Fruit fly (Drosophila melanogaster) whole organism, embryonic: ENCODE results near the gene eloF.

Source experiments
- Atf-2 ChIP-seq: fragments of 200-800 bp; sonication (Bioruptor generic); optimal IDR thresholded peaks from 2 replicates; lab custom pipeline; 2016; ENCODE audit warnings: missing biosample characterization, missing genetic modification characterization
- Bdp1 ChIP-seq: fragments of 200-800 bp; sonication (Bioruptor generic); optimal IDR thresholded peaks from 3 replicates; lab custom pipeline; 2016; ENCODE audit warnings: missing biosample characterization, missing genetic modification characterization
- C15 ChIP-seq: fragments of 200-800 bp; sonication (Bioruptor generic); IDR thresholded peaks from 3 replicates; pipeline ENCODE4 v1.3.6; 2022; ENCODE audit warnings: missing biosample characterization, missing genetic modification characterization
- CG11085 ChIP-seq: fragments of 200-800 bp; sonication (Bioruptor generic); IDR thresholded peaks from 2 replicates; pipeline ENCODE4 v1.3.6; 2022; ENCODE audit warnings: missing biosample characterization, missing genetic modification characterization
- CG11560 ChIP-seq: fragments of 200-800 bp; sonication (Bioruptor generic); IDR thresholded peaks from 3 replicates; pipeline ENCODE4 v1.3.6; 2022; ENCODE audit warnings: missing biosample characterization, missing genetic modification characterization
- CG13296 ChIP-seq: fragments of 200-800 bp; sonication (Bioruptor generic); optimal IDR thresholded peaks from 3 replicates; lab custom pipeline; 2018; ENCODE audit warnings: missing biosample characterization, mild to moderate bottlenecking, missing genetic modification characterization
- CG14667 ChIP-seq: fragments of 200-800 bp; sonication (Bioruptor generic); IDR thresholded peaks from 2 replicates; pipeline ENCODE4 v1.3.6; 2022; ENCODE audit warnings: missing biosample characterization, missing genetic modification characterization
- CG1603 ChIP-seq: fragments of 200-800 bp; sonication (Bioruptor generic); optimal IDR thresholded peaks from 2 replicates; lab custom pipeline; 2019; ENCODE audit warnings: missing biosample characterization, mild to moderate bottlenecking, missing genetic modification characterization, moderate library complexity
- CG16813 ChIP-seq: fragments of 200-800 bp; sonication (Bioruptor generic); IDR thresholded peaks from 3 replicates; pipeline ENCODE4 v1.3.6; 2022; ENCODE audit warnings: missing biosample characterization, missing genetic modification characterization; ENCODE audit not compliant: partially characterized antibody
- CG18011 ChIP-seq: fragments of 200-800 bp; sonication (Bioruptor generic); optimal IDR thresholded peaks from 2 replicates; lab custom pipeline; 2017; ENCODE audit warnings: missing biosample characterization, missing genetic modification characterization, mild to moderate bottlenecking, moderate library complexity, missing genotype
- CG3065 ChIP-seq: fragments of 200-800 bp; sonication (Bioruptor generic); optimal IDR thresholded peaks from 2 replicates; lab custom pipeline; 2016; ENCODE audit warnings: missing biosample characterization, missing genetic modification characterization
- CG34422 ChIP-seq: fragments of 200-800 bp; sonication (Bioruptor generic); IDR thresholded peaks from 3 replicates; pipeline ENCODE4 v1.3.6; 2022; ENCODE audit warnings: missing biosample characterization, missing genetic modification characterization
- CG5245 ChIP-seq: fragments of 200-800 bp; sonication (Bioruptor generic); optimal IDR thresholded peaks from 3 replicates; lab custom pipeline; 2016; ENCODE audit warnings: missing biosample characterization, missing genetic modification characterization
- CG6683 ChIP-seq: fragments of 200-800 bp; sonication (Bioruptor generic); optimal IDR thresholded peaks from 2 replicates; lab custom pipeline; 2017; ENCODE audit warnings: missing biosample characterization, mild to moderate bottlenecking, missing genetic modification characterization, missing genetic modification reagents
- CG6765 ChIP-seq: fragments of 200-800 bp; sonication (Bioruptor generic); optimal IDR thresholded peaks from 3 replicates; lab custom pipeline; 2017; ENCODE audit warnings: missing biosample characterization, mild to moderate bottlenecking, missing genetic modification characterization
- CG8281 ChIP-seq: fragments of 200-800 bp; sonication (Bioruptor generic); optimal IDR thresholded peaks from 2 replicates; lab custom pipeline; 2018; ENCODE audit warnings: missing biosample characterization, mild to moderate bottlenecking, missing genetic modification characterization, moderate library complexity
- CG9609 ChIP-seq: fragments of 200-800 bp; sonication (Bioruptor generic); optimal IDR thresholded peaks from 3 replicates; lab custom pipeline; 2016; ENCODE audit warnings: missing biosample characterization, missing genetic modification characterization
- CG9932 ChIP-seq: fragments of 200-800 bp; sonication (Bioruptor generic); IDR thresholded peaks from 2 replicates; pipeline ENCODE4 v1.3.6; 2022; ENCODE audit warnings: missing biosample characterization, missing genetic modification characterization
- CoRest ChIP-seq: fragments of 200-800 bp; sonication (Bioruptor generic); optimal IDR thresholded peaks from 3 replicates; lab custom pipeline; 2018; ENCODE audit warnings: missing biosample characterization, mild to moderate bottlenecking, missing genetic modification characterization, moderate library complexity
- Dll ChIP-seq: fragments of 200-800 bp; sonication (Bioruptor generic); IDR thresholded peaks from 4 replicates; pipeline ENCODE4 v1.3.6; 2022; ENCODE audit warnings: missing biosample characterization, missing genetic modification characterization; ENCODE audit not compliant: partially characterized antibody
- GATAe ChIP-seq: fragments of 200-800 bp; sonication (Bioruptor generic); conservative IDR thresholded peaks from 2 replicates; pipeline ENCODE4 v1.3.6; 2022; ENCODE audit warnings: missing biosample characterization, missing genetic modification characterization
- HLH4C ChIP-seq: fragments of 200-800 bp; sonication (Bioruptor generic); IDR thresholded peaks from 3 replicates; pipeline ENCODE4 v1.3.6; 2022; ENCODE audit warnings: missing biosample characterization, missing genetic modification characterization; ENCODE audit not compliant: partially characterized antibody
- Hsf ChIP-seq: fragments of 200-800 bp; sonication (Bioruptor generic); optimal IDR thresholded peaks from 3 replicates; lab custom pipeline; 2016; ENCODE audit warnings: missing biosample characterization, missing genetic modification characterization
- MBD-R2 ChIP-seq: fragments of 200-800 bp; sonication (Bioruptor generic); IDR thresholded peaks from 2 replicates; pipeline ENCODE4 v1.3.6; 2022; ENCODE audit warnings: missing biosample characterization, missing genetic modification characterization
- Mad ChIP-seq: fragments of 200-800 bp; sonication (Bioruptor generic); optimal IDR thresholded peaks from 2 replicates; lab custom pipeline; 2016; ENCODE audit warnings: missing biosample characterization, missing genetic modification characterization
- Rfx ChIP-seq: fragments of 200-800 bp; sonication (Bioruptor generic); IDR thresholded peaks from 2 replicates; pipeline ENCODE4 v1.3.6; 2022; ENCODE audit warnings: missing biosample characterization, missing genetic modification characterization
- Six4 ChIP-seq: fragments of 200-800 bp; sonication (Bioruptor generic); optimal IDR thresholded peaks from 2 replicates; lab custom pipeline; 2016; ENCODE audit warnings: missing biosample characterization, missing genetic modification characterization
- Taf1 ChIP-seq: fragments of 200-800 bp; sonication (Bioruptor generic); IDR thresholded peaks from 2 replicates; pipeline ENCODE4 v1.3.6; 2022; ENCODE audit warnings: missing biosample characterization, missing genetic modification characterization
- Xrp1 ChIP-seq: fragments of 200-800 bp; sonication (Bioruptor generic); IDR thresholded peaks from 2 replicates; pipeline ENCODE4 v1.3.6; 2022; ENCODE audit warnings: missing biosample characterization, missing genetic modification characterization
- cad ChIP-seq: fragments of >200 bp; optimal IDR thresholded peaks from 2 replicates; lab custom pipeline; 2017; ENCODE audit warnings: missing biosample characterization, missing genetic modification characterization
- cas ChIP-seq: fragments of 200-800 bp; sonication (Bioruptor generic); IDR thresholded peaks from 2 replicates; pipeline ENCODE4 v1.3.6; 2022; ENCODE audit warnings: missing biosample characterization, missing genetic modification characterization
- chm ChIP-seq: fragments of 200-800 bp; sonication (Bioruptor generic); IDR thresholded peaks from 2 replicates; pipeline ENCODE4 v1.3.6; 2022; ENCODE audit warnings: missing biosample characterization, missing genetic modification characterization
- crol ChIP-seq: fragments of 200-800 bp; sonication (Bioruptor generic); IDR thresholded peaks from 2 replicates; pipeline ENCODE4 v1.3.6; 2022; ENCODE audit warnings: missing biosample characterization, missing genetic modification characterization
- danr ChIP-seq: fragments of 200-800 bp; sonication (Bioruptor generic); IDR thresholded peaks from 2 replicates; pipeline ENCODE4 v1.3.6; 2022; ENCODE audit warnings: missing biosample characterization, missing genetic modification characterization
- dati ChIP-seq: fragments of 200-800 bp; sonication (Bioruptor generic); IDR thresholded peaks from 2 replicates; pipeline ENCODE4 v1.3.6; 2022; ENCODE audit warnings: missing biosample characterization, missing genetic modification characterization
- gem ChIP-seq: fragments of 200-800 bp; sonication (Bioruptor generic); optimal IDR thresholded peaks from 2 replicates; lab custom pipeline; 2019; ENCODE audit warnings: missing biosample characterization, mild to moderate bottlenecking, missing genetic modification characterization, moderate library complexity
- kni ChIP-seq: fragments of 200-800 bp; sonication (Bioruptor generic); optimal IDR thresholded peaks from 3 replicates; lab custom pipeline; 2017; ENCODE audit warnings: mild to moderate bottlenecking, missing biosample characterization, missing genetic modification reagents, missing genetic modification characterization
- lbe ChIP-seq: fragments of 200-800 bp; sonication (Bioruptor generic); optimal IDR thresholded peaks from 2 replicates; lab custom pipeline; 2016; ENCODE audit warnings: missing biosample characterization, mild to moderate bottlenecking, missing genetic modification characterization
- mam ChIP-seq: fragments of 200-800 bp; sonication (Bioruptor generic); optimal IDR thresholded peaks from 3 replicates; lab custom pipeline; 2016; ENCODE audit warnings: missing biosample characterization, missing genetic modification characterization
- nmo ChIP-seq: fragments of 200-800 bp; sonication (Bioruptor generic); optimal IDR thresholded peaks from 2 replicates; lab custom pipeline; 2018; ENCODE audit warnings: missing biosample characterization, mild to moderate bottlenecking, missing genetic modification characterization, moderate library complexity
- pros ChIP-seq: fragments of 200-800 bp; sonication (Bioruptor generic); optimal IDR thresholded peaks from 3 replicates; lab custom pipeline; 2019; ENCODE audit warnings: missing biosample characterization, mild to moderate bottlenecking, missing genetic modification characterization, moderate library complexity
- pum ChIP-seq: fragments of 200-800 bp; sonication (Bioruptor generic); optimal IDR thresholded peaks from 2 replicates; lab custom pipeline; 2016; ENCODE audit warnings: missing biosample characterization, missing genetic modification characterization
- ranshi ChIP-seq: fragments of 200-800 bp; sonication (Bioruptor generic); IDR thresholded peaks from 2 replicates; pipeline ENCODE4 v1.3.6; 2022; ENCODE audit warnings: missing biosample characterization, missing genetic modification characterization
- scrt ChIP-seq: fragments of 200-800 bp; sonication (Bioruptor generic); optimal IDR thresholded peaks from 2 replicates; lab custom pipeline; 2018; ENCODE audit warnings: missing biosample characterization, mild to moderate bottlenecking, missing genetic modification characterization, moderate library complexity
- sisA ChIP-seq: fragments of 200-800 bp; sonication (Bioruptor generic); IDR thresholded peaks from 2 replicates; pipeline ENCODE4 v1.3.6; 2022; ENCODE audit warnings: missing biosample characterization, missing genetic modification characterization
- stwl ChIP-seq: fragments of 200-800 bp; sonication (Bioruptor generic); optimal IDR thresholded peaks from 3 replicates; lab custom pipeline; 2018; ENCODE audit warnings: missing biosample characterization, mild to moderate bottlenecking, missing genetic modification characterization, moderate library complexity
- tll ChIP-seq, 2 experiments: fragments of 200-800 bp in 1 of 2; fragments of >200 bp in 1 of 2; sonication (Bioruptor generic) in 1 of 2; optimal IDR thresholded peaks; 2 replicates each; lab custom pipeline; 2017 to 2019; ENCODE audit warnings: missing biosample characterization in 2 of 2, missing genetic modification characterization in 2 of 2, mild to moderate bottlenecking in 1 of 2, moderate library complexity in 1 of 2
- usp ChIP-seq: fragments of >200 bp; optimal IDR thresholded peaks from 2 replicates; lab custom pipeline; 2017; ENCODE audit warnings: missing biosample characterization, missing genetic modification characterization
- vvl ChIP-seq: fragments of 200-800 bp; sonication (Bioruptor generic); IDR thresholded peaks from 2 replicates; pipeline ENCODE4 v1.3.6; 2022; ENCODE audit warnings: missing biosample characterization, missing genetic modification characterization

Gene eloF

DNA sequence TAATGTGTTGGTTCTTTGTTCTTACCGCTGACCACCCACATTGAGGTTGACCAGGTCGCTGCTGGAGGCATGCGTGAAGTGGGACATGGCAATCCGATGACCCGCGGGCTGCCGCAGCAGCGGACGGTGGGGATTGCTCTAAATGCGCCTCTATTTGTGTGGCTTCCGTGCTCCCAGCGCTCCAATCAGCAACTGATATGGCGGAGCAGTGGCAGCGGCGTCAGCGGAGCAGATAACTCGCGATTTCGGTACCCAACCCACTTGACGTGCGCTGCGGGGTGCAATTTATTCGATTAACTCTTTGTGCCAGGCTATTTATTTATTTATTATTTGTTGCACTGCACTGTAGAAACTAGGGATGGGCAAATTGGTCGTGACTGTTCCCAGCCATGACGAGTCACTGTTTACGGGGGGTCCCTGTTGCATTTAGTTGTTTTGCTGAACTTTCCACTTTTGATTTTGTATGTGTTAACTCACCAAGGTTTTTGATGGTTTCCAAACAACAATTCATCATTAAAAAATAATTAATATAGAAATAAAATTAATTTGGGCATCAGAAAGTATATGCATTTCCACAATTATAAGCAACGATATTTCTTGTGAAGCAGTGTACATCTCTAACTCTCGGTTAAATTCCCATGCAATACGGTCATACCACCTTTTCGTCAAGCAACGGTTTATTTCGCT, 13.2 kb upstream of the eloF start, which contains the start of the genes CG9467 and CG8526 (continued):
- TF ChIP-seq C15 (GFP tag; lab: Robert Waterston, UW) (0 out of 3 replicates have a peak, but pooled peaks have one; percentile 17), CG14667 (GFP tag; lab: Robert Waterston, UW) (peak; percentile 48), CG11560 (0 out of 3 replicates have a peak, but pooled peaks have one; percentile 43), CoRest (tag; lab: Kevin White, UChicago) (peak; percentile 89), Taf1 (GFP tag; lab: Robert Waterston, UW) (peak; percentile 21; the same call in 1 of the 2 replicates), CG9932 (GFP tag; lab: Robert Waterston, UW) (peak; percentile 86), vvl (GFP tag; lab: Robert Waterston, UW) (peak; percentile 65; the same call in 1 of the 2 replicates), nmo (peak; percentile 91), CG6765 (GFP tag; lab: Kevin White, UChicago) (peak; percentile 2), CG16813 (GFP tag; lab: Robert Waterston, UW) (peak; percentile 81), mam (peak; percentile 59), stwl (tag; lab: Kevin White, UChicago) (peak; percentile 66), pros (GFP tag; lab: Kevin White, UChicago) (no peak), CG11085 (GFP tag; lab: Robert Waterston, UW) (0 out of 2 replicates have a peak, but pooled peaks have one; percentile 52), Rfx (peak; percentile 68; the same call in 1 of the 2 replicates), Six4 (GFP tag; lab: Kevin White, UChicago) (peak; percentile 35), lbe (peak; percentile 65), Atf-2 (GFP tag; lab: Kevin White, UChicago) (no peak), danr (GFP tag; lab: Robert Waterston, UW) (no peak), CG3065 (GFP tag; lab: Kevin White, UChicago) (peak; percentile 37), CG6683 (no peak), CG8281 (tag; lab: Kevin White, UChicago) (no peak), CG18011 (GFP tag; lab: Kevin White, UChicago) (peak; percentile 26), MBD-R2 (GFP tag; lab: Robert Waterston, UW) (peak; percentile 57), Dll (peak; percentile 88), CG5245 (GFP tag; lab: Kevin White, UChicago) (peak; percentile 34), GATAe (GFP tag; lab: Robert Waterston, UW) (no peak), cad (no peak), CG1603 (tag; lab: Kevin White, UChicago) (no peak), Bdp1 (GFP tag; lab: Kevin White, UChicago) (peak; percentile 15), cas (GFP tag; lab: Robert Waterston, UW) (no peak), CG13296 (no peak), Mad (GFP tag; lab: Kevin White, UChicago) (peak; percentile 5), tll (GFP tag; optimal IDR thresholded peaks at IDR 0.05; lab: Kevin White, UChicago) (peak in 1 of 2 experiments; percentile 44), gem (tag; lab: Kevin White, UChicago) (no peak), Hsf (GFP tag; lab: Kevin White, UChicago) (peak; percentile 60), Xrp1 (GFP tag; lab: Robert Waterston, UW) (peak; percentile 53; the same call in 1 of the 2 replicates), chm (GFP tag; lab: Robert Waterston, UW) (0 out of 2 replicates have a peak, but pooled peaks have one; percentile 37), scrt (GFP tag; lab: Kevin White, UChicago) (no peak), ranshi (GFP tag; lab: Robert Waterston, UW) (peak; percentile 31; the same call in 1 of the 2 replicates), sisA (peak; percentile 58; the same call in 1 of the 2 replicates), dati (GFP tag; lab: Robert Waterston, UW) (no peak), crol (GFP tag; lab: Robert Waterston, UW) (peak; percentile 24; the same call in 1 of the 2 replicates), HLH4C (GFP tag; lab: Robert Waterston, UW) (peak; percentile 71), CG9609 (GFP tag; lab: Kevin White, UChicago) (no peak), usp (GFP tag; lab: Kevin White, UChicago) (no peak), pum (GFP tag; lab: Kevin White, UChicago) (peak; percentile 15), kni (GFP tag; lab: Kevin White, UChicago) (no peak), CG34422 (peak; percentile 50; the same call in 1 of the 3 replicates)
